Fruit fly (Drosophila melanogaster) whole organism, embryonic: ENCODE data around the gene Pgant7.

Source experiments
- Antp ChIP-seq: fragments of 200-800 bp; sonication (Bioruptor generic); optimal IDR thresholded peaks from 3 replicates; lab custom pipeline; 2016; ENCODE audit warnings: missing biosample characterization, missing genetic modification characterization
- CG10959 ChIP-seq: fragments of 200-800 bp; sonication (Bioruptor generic); IDR thresholded peaks from 2 replicates; pipeline ENCODE4 v1.3.6; 2022; ENCODE audit warnings: missing biosample characterization, missing genetic modification characterization
- CG13123 ChIP-seq: fragments of 200-800 bp; sonication (Bioruptor generic); optimal IDR thresholded peaks from 2 replicates; lab custom pipeline; 2016; ENCODE audit warnings: missing biosample characterization, missing genetic modification characterization
- CG13624 ChIP-seq: fragments of 200-800 bp; sonication (Bioruptor generic); optimal IDR thresholded peaks from 2 replicates; lab custom pipeline; 2016; ENCODE audit warnings: missing biosample characterization, missing genetic modification characterization
- CG13775 ChIP-seq: fragments of 200-800 bp; sonication (Bioruptor generic); optimal IDR thresholded peaks from 3 replicates; lab custom pipeline; 2017; ENCODE audit warnings: missing biosample characterization, mild to moderate bottlenecking, missing genetic modification characterization
- CG14050 ChIP-seq: fragments of 200-800 bp; sonication (Bioruptor generic); IDR thresholded peaks from 3 replicates; pipeline ENCODE4 v1.3.6; 2022; ENCODE audit warnings: missing biosample characterization, missing genetic modification characterization
- CG14667 ChIP-seq: fragments of 200-800 bp; sonication (Bioruptor generic); IDR thresholded peaks from 2 replicates; pipeline ENCODE4 v1.3.6; 2022; ENCODE audit warnings: missing biosample characterization, missing genetic modification characterization
- CG15011 ChIP-seq: fragments of 200-800 bp; sonication (Bioruptor generic); optimal IDR thresholded peaks from 3 replicates; lab custom pipeline; 2018; ENCODE audit warnings: missing biosample characterization, mild to moderate bottlenecking, missing genetic modification characterization
- CG18619 ChIP-seq: fragments of 200-800 bp; sonication (Bioruptor generic); optimal IDR thresholded peaks from 3 replicates; lab custom pipeline; 2017; ENCODE audit warnings: missing biosample characterization, mild to moderate bottlenecking, missing genetic modification characterization
- CG2678 ChIP-seq: fragments of 200-800 bp; sonication (Bioruptor generic); optimal IDR thresholded peaks from 3 replicates; lab custom pipeline; 2019; ENCODE audit warnings: missing biosample characterization, mild to moderate bottlenecking, missing genetic modification characterization, moderate library complexity
- CG31388 ChIP-seq: fragments of 200-800 bp; sonication (Bioruptor generic); optimal IDR thresholded peaks from 2 replicates; lab custom pipeline; 2016; ENCODE audit warnings: missing biosample characterization, missing genetic modification characterization
- CG3407 ChIP-seq: fragments of 200-800 bp; sonication (Bioruptor generic); optimal IDR thresholded peaks from 2 replicates; lab custom pipeline; 2018; ENCODE audit warnings: missing biosample characterization, mild to moderate bottlenecking, missing genetic modification characterization
- CG34422 ChIP-seq: fragments of 200-800 bp; sonication (Bioruptor generic); IDR thresholded peaks from 3 replicates; pipeline ENCODE4 v1.3.6; 2022; ENCODE audit warnings: missing biosample characterization, missing genetic modification characterization
- CG3995 ChIP-seq: fragments of 200-800 bp; sonication (Bioruptor generic); optimal IDR thresholded peaks from 3 replicates; lab custom pipeline; 2016; ENCODE audit warnings: missing biosample characterization, missing genetic modification characterization
- CG4328 ChIP-seq: fragments of 200-800 bp; sonication (Bioruptor generic); optimal IDR thresholded peaks from 3 replicates; lab custom pipeline; 2017; ENCODE audit warnings: missing biosample characterization, missing genetic modification reagents, missing genetic modification characterization
- CG43689 ChIP-seq: fragments of 200-800 bp; sonication (Bioruptor generic); IDR thresholded peaks from 2 replicates; pipeline ENCODE4 v1.3.6; 2022; ENCODE audit warnings: missing biosample characterization, missing genetic modification characterization
- CG4404 ChIP-seq: fragments of 200-800 bp; sonication (Bioruptor generic); IDR thresholded peaks from 2 replicates; pipeline ENCODE4 v1.3.6; 2022; ENCODE audit warnings: missing biosample characterization, missing genetic modification characterization
- CG5245 ChIP-seq: fragments of 200-800 bp; sonication (Bioruptor generic); optimal IDR thresholded peaks from 3 replicates; lab custom pipeline; 2016; ENCODE audit warnings: missing biosample characterization, missing genetic modification characterization
- CG9727 ChIP-seq: fragments of 200-800 bp; sonication (Bioruptor generic); optimal IDR thresholded peaks from 3 replicates; lab custom pipeline; 2017; ENCODE audit warnings: missing biosample characterization, mild to moderate bottlenecking, missing genetic modification characterization
- CHES-1-like ChIP-seq: fragments of 200-800 bp; sonication (Bioruptor generic); optimal IDR thresholded peaks from 2 replicates; lab custom pipeline; 2016; ENCODE audit warnings: missing biosample characterization, missing genetic modification characterization
- CkIIα-i1 ChIP-seq: fragments of 200-800 bp; sonication (Bioruptor generic); IDR thresholded peaks from 2 replicates; pipeline ENCODE4 v1.3.6; 2022; ENCODE audit warnings: missing biosample characterization, missing genetic modification characterization
- D ChIP-seq, 2 experiments: fragments of 200-800 bp in 1 of 2; fragments of >200 bp in 1 of 2; sonication (Bioruptor generic) in 1 of 2; optimal IDR thresholded peaks; 2 replicates in 1 of 2; 3 replicates in 1 of 2; lab custom pipeline; 2017; ENCODE audit warnings: mild to moderate bottlenecking in 1 of 2, missing biosample characterization in 1 of 2, missing genetic modification characterization in 1 of 2, missing genetic modification reagents in 1 of 2
- ERR ChIP-seq: fragments of 200-800 bp; sonication (Bioruptor generic); optimal IDR thresholded peaks from 2 replicates; lab custom pipeline; 2016; ENCODE audit warnings: missing biosample characterization, missing genetic modification characterization
- Elba2 ChIP-seq: fragments of 200-800 bp; sonication (Bioruptor generic); optimal IDR thresholded peaks from 3 replicates; lab custom pipeline; 2016; ENCODE audit warnings: missing biosample characterization, missing genetic modification characterization
- HLH54F ChIP-seq: fragments of 200-800 bp; sonication (Bioruptor generic); optimal IDR thresholded peaks from 3 replicates; lab custom pipeline; 2016; ENCODE audit warnings: missing biosample characterization, missing genetic modification characterization
- Hey ChIP-seq: fragments of 200-800 bp; sonication (Bioruptor generic); optimal IDR thresholded peaks from 3 replicates; lab custom pipeline; 2018; ENCODE audit warnings: missing biosample characterization, mild to moderate bottlenecking, missing genetic modification characterization
- Hmx ChIP-seq: fragments of 200-800 bp; sonication (Bioruptor generic); optimal IDR thresholded peaks from 2 replicates; lab custom pipeline; 2016; ENCODE audit warnings: missing biosample characterization, missing genetic modification characterization
- Hr3 ChIP-seq: fragments of 200-800 bp; sonication (Bioruptor generic); optimal IDR thresholded peaks from 3 replicates; lab custom pipeline; 2016; ENCODE audit warnings: missing biosample characterization, missing genetic modification characterization
- Hr39 ChIP-seq: fragments of >200 bp; optimal IDR thresholded peaks from 2 replicates; lab custom pipeline; 2017
- Nf-YB ChIP-seq: fragments of 200-800 bp; sonication (Bioruptor generic); optimal IDR thresholded peaks from 3 replicates; lab custom pipeline; 2019; ENCODE audit warnings: missing biosample characterization, mild to moderate bottlenecking, missing genetic modification characterization, moderate library complexity
- Tbp ChIP-seq: fragments of >200 bp; optimal IDR thresholded peaks from 2 replicates; lab custom pipeline; 2018; ENCODE audit warnings: missing biosample characterization, missing genetic modification characterization
- Xrp1 ChIP-seq: fragments of 200-800 bp; sonication (Bioruptor generic); IDR thresholded peaks from 2 replicates; pipeline ENCODE4 v1.3.6; 2022; ENCODE audit warnings: missing biosample characterization, missing genetic modification characterization
- aop ChIP-seq: fragments of 200-800 bp; sonication (Bioruptor generic); IDR thresholded peaks from 2 replicates; pipeline ENCODE4 v1.3.6; 2022; ENCODE audit warnings: missing biosample characterization, missing genetic modification characterization
- bbx ChIP-seq: fragments of 200-800 bp; sonication (Bioruptor generic); IDR thresholded peaks from 2 replicates; pipeline ENCODE4 v1.3.6; 2022; ENCODE audit warnings: missing biosample characterization, missing genetic modification characterization; ENCODE audit not compliant: partially characterized antibody
- cg ChIP-seq: fragments of 200-800 bp; sonication (Bioruptor generic); optimal IDR thresholded peaks from 3 replicates; lab custom pipeline; 2019; ENCODE audit warnings: missing biosample characterization, mild to moderate bottlenecking, missing genetic modification characterization, moderate library complexity
- esg ChIP-seq: fragments of 200-800 bp; sonication (Bioruptor generic); conservative IDR thresholded peaks from 2 replicates; pipeline ENCODE4 v1.3.6; 2022; ENCODE audit warnings: missing biosample characterization, missing genetic modification characterization
- gcm2 ChIP-seq: fragments of 200-800 bp; sonication (Bioruptor generic); optimal IDR thresholded peaks from 2 replicates; lab custom pipeline; 2016; ENCODE audit warnings: missing biosample characterization, missing genetic modification characterization
- grau ChIP-seq: fragments of 200-800 bp; optimal IDR thresholded peaks from 3 replicates; lab custom pipeline; 2019; ENCODE audit warnings: missing biosample characterization, mild to moderate bottlenecking, missing genetic modification characterization, moderate library complexity
- gro ChIP-seq: fragments of 200-800 bp; sonication (Bioruptor generic); optimal IDR thresholded peaks from 2 replicates; lab custom pipeline; 2016; ENCODE audit warnings: missing biosample characterization, missing genetic modification characterization
- jigr1 ChIP-seq: fragments of 200-800 bp; sonication (Bioruptor generic); IDR thresholded peaks from 3 replicates; pipeline ENCODE4 v1.3.6; 2022; ENCODE audit warnings: missing biosample characterization, missing genetic modification characterization
- jumu ChIP-seq: fragments of 200-800 bp; sonication (Bioruptor generic); optimal IDR thresholded peaks from 3 replicates; lab custom pipeline; 2016; ENCODE audit warnings: missing biosample characterization, missing genetic modification characterization
- nmo ChIP-seq: fragments of 200-800 bp; sonication (Bioruptor generic); optimal IDR thresholded peaks from 2 replicates; lab custom pipeline; 2018; ENCODE audit warnings: missing biosample characterization, mild to moderate bottlenecking, missing genetic modification characterization, moderate library complexity
- pfk ChIP-seq: fragments of 200-800 bp; sonication (Bioruptor generic); optimal IDR thresholded peaks from 2 replicates; lab custom pipeline; 2018; ENCODE audit warnings: missing biosample characterization, mild to moderate bottlenecking, missing genetic modification characterization, moderate library complexity
- row ChIP-seq: fragments of 200-800 bp; sonication (Bioruptor generic); IDR thresholded peaks from 3 replicates; pipeline ENCODE4 v1.3.6; 2022; ENCODE audit warnings: missing biosample characterization, missing genetic modification characterization
- sc ChIP-seq, 3 experiments: fragments of >200 bp in 2 of 3; fragments of 200-800 bp in 1 of 3; sonication (Bioruptor generic) in 1 of 3; optimal IDR thresholded peaks; 2 replicates in 2 of 3; 3 replicates in 1 of 3; lab custom pipeline; 2017; ENCODE audit warnings: mild to moderate bottlenecking in 1 of 3, missing biosample characterization in 1 of 3, missing genetic modification characterization in 1 of 3, missing genetic modification reagents in 1 of 3
- sens-2 ChIP-seq: fragments of 200-800 bp; sonication (Bioruptor generic); IDR thresholded peaks from 2 replicates; pipeline ENCODE4 v1.3.6; 2022; ENCODE audit warnings: missing biosample characterization, missing genetic modification characterization
- sisA ChIP-seq: fragments of 200-800 bp; sonication (Bioruptor generic); IDR thresholded peaks from 2 replicates; pipeline ENCODE4 v1.3.6; 2022; ENCODE audit warnings: missing biosample characterization, missing genetic modification characterization
- slou ChIP-seq: fragments of 200-800 bp; sonication (Bioruptor generic); optimal IDR thresholded peaks from 3 replicates; lab custom pipeline; 2016; ENCODE audit warnings: missing biosample characterization, missing genetic modification characterization
- sr ChIP-seq: fragments of 200-800 bp; sonication (Bioruptor generic); IDR thresholded peaks from 3 replicates; pipeline ENCODE4 v1.3.6; 2022; ENCODE audit warnings: missing biosample characterization, missing genetic modification characterization
- sug ChIP-seq: fragments of 200-800 bp; optimal IDR thresholded peaks from 2 replicates; lab custom pipeline; 2019; ENCODE audit warnings: missing biosample characterization, mild to moderate bottlenecking, missing genetic modification characterization, moderate library complexity
- tgo ChIP-seq: fragments of 200-800 bp; sonication (Bioruptor generic); IDR thresholded peaks from 3 replicates; pipeline ENCODE4 v1.3.6; 2022; ENCODE audit warnings: missing biosample characterization, missing genetic modification characterization
- toy ChIP-seq: fragments of 200-800 bp; sonication (Bioruptor generic); IDR thresholded peaks from 2 replicates; pipeline ENCODE4 v1.3.6; 2022; ENCODE audit warnings: missing biosample characterization, missing genetic modification characterization

Pgant7 gene

DNA sequence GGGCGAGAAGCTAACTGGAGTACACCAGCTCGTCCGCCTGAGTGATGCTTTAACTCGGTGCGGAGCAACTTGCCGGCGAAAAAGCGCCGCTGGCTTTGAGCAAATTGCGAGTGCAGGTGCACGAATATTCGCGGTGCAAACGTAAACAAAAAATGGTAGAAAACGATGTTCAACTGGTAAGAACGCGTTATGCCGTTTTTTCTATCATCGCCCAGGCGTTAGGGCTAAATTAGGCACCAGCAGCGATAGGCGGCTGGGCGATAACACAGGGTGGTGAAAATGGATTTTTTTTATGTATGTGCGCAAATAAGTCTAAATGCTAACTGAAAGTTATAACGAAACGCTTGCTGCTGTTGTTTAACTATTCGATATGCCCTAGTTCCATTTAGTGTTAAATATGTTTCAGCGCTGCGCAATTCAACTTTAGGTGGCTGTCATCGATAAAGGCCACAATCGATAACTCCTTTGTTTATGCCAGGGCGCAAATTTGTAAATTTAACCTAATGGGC is at the start of gene Pgant7, which contains the start of gene Xrcc2 (continued):
- peak; percentile 77 for TF ChIP-seq D (optimal IDR thresholded peaks at IDR 0.05; lab: Kevin White, UChicago)
- TF ChIP-seq D (GFP tag; optimal IDR thresholded peaks at IDR 0.05; lab: Kevin White, UChicago), result no peak
- peak; percentile 34 for TF ChIP-seq CG13624 (GFP tag; lab: Kevin White, UChicago)
- no peak for TF ChIP-seq CG14667
- no peak for TF ChIP-seq CG13775
- no peak for TF ChIP-seq CG15011 (GFP tag; lab: Kevin White, UChicago)
- TF ChIP-seq HLH54F (GFP tag; lab: Kevin White, UChicago), result no peak
- TF ChIP-seq CG13123 (GFP tag; lab: Kevin White, UChicago), result no peak
- TF ChIP-seq aop, result no peak
- no peak; the same call in 1 of the 2 replicates for TF ChIP-seq bbx
- peak; percentile 10 for TF ChIP-seq nmo (GFP tag; lab: Kevin White, UChicago)
- no peak for TF ChIP-seq Nf-YB
- TF ChIP-seq slou (GFP tag; lab: Kevin White, UChicago), result no peak
- no peak for TF ChIP-seq Hmx
- no peak for TF ChIP-seq ERR (GFP tag; lab: Kevin White, UChicago)
- TF ChIP-seq Antp (GFP tag; lab: Kevin White, UChicago), result no peak
- no peak for TF ChIP-seq CG3407 (GFP tag; lab: Kevin White, UChicago)
- TF ChIP-seq CG4404 (GFP tag; lab: Robert Waterston, UW), result no peak
- TF ChIP-seq Xrp1 (GFP tag; lab: Robert Waterston, UW), result no peak
- TF ChIP-seq esg (GFP tag; lab: Robert Waterston, UW), result no peak
- TF ChIP-seq sr (GFP tag; lab: Robert Waterston, UW), result no peak
- no peak for TF ChIP-seq grau (tag; lab: Kevin White, UChicago)
- TF ChIP-seq Hr3 (GFP tag; lab: Kevin White, UChicago), result no peak
- TF ChIP-seq jumu (GFP tag; lab: Kevin White, UChicago), result no peak
- peak; percentile 42 for TF ChIP-seq CHES-1-like (GFP tag; lab: Kevin White, UChicago)
- no peak for TF ChIP-seq pfk
- TF ChIP-seq gcm2 (GFP tag; lab: Kevin White, UChicago), result no peak
- no peak for TF ChIP-seq Tbp (GFP tag; lab: Kevin White, UChicago)
- no peak for TF ChIP-seq sc (optimal IDR thresholded peaks at IDR 0.05; lab: Kevin White, UChicago)
- no peak for TF ChIP-seq sc (GFP tag; optimal IDR thresholded peaks at IDR 0.05; lab: Kevin White, UChicago)
- no peak for TF ChIP-seq cg (GFP tag; lab: Kevin White, UChicago)
- no peak for TF ChIP-seq CG18619 (GFP tag; lab: Kevin White, UChicago)
- no peak for TF ChIP-seq CG4328
- no peak for TF ChIP-seq CG10959
- no peak for TF ChIP-seq CG3995 (GFP tag; lab: Kevin White, UChicago)
- peak; percentile 67; the same call in 2 of the 3 replicates for TF ChIP-seq CG34422 (GFP tag; lab: Robert Waterston, UW)
- TF ChIP-seq toy (GFP tag; lab: Robert Waterston, UW), result no peak
- 0 out of 3 replicates have a peak, but pooled peaks have one; percentile 26 for TF ChIP-seq row (GFP tag; lab: Robert Waterston, UW)
- no peak for TF ChIP-seq Hr39 (lab: Kevin White, UChicago)
- TF ChIP-seq Elba2 (GFP tag; lab: Kevin White, UChicago), result no peak
- no peak for TF ChIP-seq jigr1 (GFP tag; lab: Robert Waterston, UW)
- no peak for TF ChIP-seq sisA (GFP tag; lab: Robert Waterston, UW)
- no peak for TF ChIP-seq CG9727 (GFP tag; lab: Kevin White, UChicago)
- no peak for TF ChIP-seq CG14050
- TF ChIP-seq gro (GFP tag; lab: Kevin White, UChicago), result no peak
- no peak for TF ChIP-seq tgo (GFP tag; lab: Robert Waterston, UW)
- peak; percentile 7 for TF ChIP-seq sug (tag; lab: Kevin White, UChicago)
- no peak for TF ChIP-seq CkIIα-i1 (GFP tag; lab: Robert Waterston, UW)
- TF ChIP-seq sens-2 (GFP tag; lab: Robert Waterston, UW), result no peak
- TF ChIP-seq Hey (tag; lab: Kevin White, UChicago), result no peak
- TF ChIP-seq CG2678 (tag; lab: Kevin White, UChicago), result no peak
- no peak for TF ChIP-seq CG31388
- TF ChIP-seq CG43689 (GFP tag; lab: Robert Waterston, UW), result no peak
- no peak for TF ChIP-seq CG5245 (GFP tag; lab: Kevin White, UChicago)
